Fruit fly (Drosophila melanogaster): ENCODE data around the gene CadN.

- TF ChIP-seq abd-A (tag; optimal IDR thresholded peaks at IDR 0.05) = no peak
- TF ChIP-seq bigmax (GFP tag; optimal IDR thresholded peaks at IDR 0.05) = no peak
- TF ChIP-seq Aef1 (GFP tag; IDR thresholded peaks at IDR 0.05) = no peak
- TF ChIP-seq CG3281 (GFP tag; optimal IDR thresholded peaks at IDR 0.05) = no peak
- no peak for TF ChIP-seq Poxn (GFP tag; IDR thresholded peaks at IDR 0.05)
- TF ChIP-seq Sry-β (GFP tag; optimal IDR thresholded peaks at IDR 0.05) = no peak
These were observed 152.1 kb downstream of the CadN start, which contains the start of gene CG15147 for dm6 chr2L:17625992-17626391.
